Fruit fly (Drosophila melanogaster): ENCODE data around the gene PKD.

The PKD gene

DNA sequence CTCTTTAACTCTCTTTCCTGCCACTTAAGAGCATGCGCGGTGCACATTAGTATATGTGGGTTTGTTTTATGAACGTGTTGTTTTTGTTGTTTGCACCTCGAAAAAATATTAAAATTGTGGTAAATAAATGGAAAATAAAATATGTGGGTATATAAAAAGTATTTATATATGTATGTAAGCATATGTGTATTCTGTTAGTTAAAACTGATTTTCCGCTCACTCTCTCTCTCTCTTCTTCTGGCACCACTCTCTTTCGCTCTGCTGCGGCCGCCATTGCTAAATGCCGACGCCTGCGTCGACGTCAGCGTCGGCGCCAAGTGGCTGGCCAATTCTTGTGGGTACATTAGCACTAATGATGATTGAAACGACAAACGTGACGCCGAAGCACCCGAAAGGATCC, 48.9 kb downstream of the PKD start (continued):
- TF ChIP-seq cad (GFP tag; optimal IDR thresholded peaks at IDR 0.05) (no peak), Dek (tag; optimal IDR thresholded peaks at IDR 0.05) (no peak), CG2678 (tag; optimal IDR thresholded peaks at IDR 0.05) (no peak), CG11398 (GFP tag; optimal IDR thresholded peaks at IDR 0.05) (no peak), inv (GFP tag; IDR thresholded peaks at IDR 0.05; ENCODE audit: partially characterized antibody) (no peak), CG18619 (GFP tag; optimal IDR thresholded peaks at IDR 0.05) (no peak), cg (GFP tag; optimal IDR thresholded peaks at IDR 0.05) (peak; percentile 11), Spps (tag; optimal IDR thresholded peaks at IDR 0.05) (no peak), Trl (optimal IDR thresholded peaks at IDR 0.05) (peak; percentile 62 to 77), Trl (GFP tag; optimal IDR thresholded peaks at IDR 0.05) (no peak), exex (tag; optimal IDR thresholded peaks at IDR 0.05) (no peak), CG10274 (GFP tag; optimal IDR thresholded peaks at IDR 0.05) (no peak), CG1233 (GFP tag; optimal IDR thresholded peaks at IDR 0.05) (no peak), nerfin-1 (tag; optimal IDR thresholded peaks at IDR 0.05) (no peak), Awh (GFP tag; IDR thresholded peaks at IDR 0.05) (no peak), CG6254 (GFP tag; optimal IDR thresholded peaks at IDR 0.05) (no peak), CG18599 (GFP tag; optimal IDR thresholded peaks at IDR 0.05) (peak; percentile 6), CG17385 (GFP tag; optimal IDR thresholded peaks at IDR 0.05) (no peak), B-H2 (GFP tag; optimal IDR thresholded peaks at IDR 0.05) (no peak), CG10979 (tag; optimal IDR thresholded peaks at IDR 0.05) (no peak), CG32767 (GFP tag; IDR thresholded peaks at IDR 0.05) (no peak), CG9817 (tag; optimal IDR thresholded peaks at IDR 0.05) (no peak), hbn (GFP tag; IDR thresholded peaks at IDR 0.05; ENCODE audit: partially characterized antibody) (no peak), E2f1 (GFP tag; IDR thresholded peaks at IDR 0.05) (no peak), CG14667 (GFP tag; IDR thresholded peaks at IDR 0.05) (no peak), ind (GFP tag; optimal IDR thresholded peaks at IDR 0.05) (no peak), bab2 (GFP tag; optimal IDR thresholded peaks at IDR 0.05) (no peak), peb (GFP tag; IDR thresholded peaks at IDR 0.05) (no peak), CG9215 (GFP tag; IDR thresholded peaks at IDR 0.05) (no peak), CG10209 (GFP tag; optimal IDR thresholded peaks at IDR 0.05) (no peak), tio (GFP tag; optimal IDR thresholded peaks at IDR 0.05) (no peak), Max (GFP tag; optimal IDR thresholded peaks at IDR 0.05) (no peak)

DNA sequence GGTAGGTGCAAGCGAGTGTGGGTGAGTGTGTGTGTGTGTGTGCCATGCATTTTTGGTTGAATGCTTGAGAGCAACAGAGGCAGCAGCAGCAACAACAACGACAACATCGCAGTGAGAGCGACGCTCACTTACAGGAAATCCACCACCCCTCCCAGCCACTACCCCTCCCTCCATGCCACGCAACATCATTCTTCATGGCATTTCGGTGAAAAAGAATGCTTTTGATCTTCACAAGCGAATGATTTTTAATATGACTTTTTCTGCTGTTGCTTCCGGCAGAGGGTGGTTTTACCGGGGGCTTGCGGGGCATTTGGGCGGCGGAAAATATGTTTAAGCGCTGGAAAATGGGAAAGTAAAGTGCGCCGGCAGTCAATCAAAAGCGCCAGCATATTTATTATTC, 52.6 kb downstream of the PKD start:
- TF ChIP-seq Dref (GFP tag; IDR thresholded peaks at IDR 0.05) (no peak), CG14050 (GFP tag; IDR thresholded peaks at IDR 0.05) (no peak), C15 (GFP tag; IDR thresholded peaks at IDR 0.05) (no peak), CG18476 (GFP tag; optimal IDR thresholded peaks at IDR 0.05) (no peak), dysf (GFP tag; IDR thresholded peaks at IDR 0.05) (no peak), sqz (GFP tag; optimal IDR thresholded peaks at IDR 0.05) (no peak), pum (GFP tag; optimal IDR thresholded peaks at IDR 0.05) (no peak), CG17568 (GFP tag; optimal IDR thresholded peaks at IDR 0.05) (no peak), Fer3 (tag; optimal IDR thresholded peaks at IDR 0.05) (no peak), CG5953 (GFP tag; IDR thresholded peaks at IDR 0.05) (no peak), Xrp1 (GFP tag; IDR thresholded peaks at IDR 0.05) (0 out of 2 replicates have a peak, but pooled peaks have one; percentile 3), kah (GFP tag; optimal IDR thresholded peaks at IDR 0.05) (no peak), CG15514 (GFP tag; optimal IDR thresholded peaks at IDR 0.05) (no peak), br (optimal IDR thresholded peaks at IDR 0.05) (no peak), jing (GFP tag; optimal IDR thresholded peaks at IDR 0.05) (no peak), Trl (optimal IDR thresholded peaks at IDR 0.05) (peak in 1 of 2 experiments; percentile 3), Trl (GFP tag; optimal IDR thresholded peaks at IDR 0.05) (no peak), CG4360 (GFP tag; IDR thresholded peaks at IDR 0.05) (peak; percentile 51; the same call in 1 of the 2 replicates), CG2202 (tag; optimal IDR thresholded peaks at IDR 0.05) (no peak), Oli (tag; optimal IDR thresholded peaks at IDR 0.05) (no peak), CG11085 (GFP tag; IDR thresholded peaks at IDR 0.05) (no peak), Vsx1 (GFP tag; optimal IDR thresholded peaks at IDR 0.05) (no peak), CG16813 (GFP tag; IDR thresholded peaks at IDR 0.05; ENCODE audit: partially characterized antibody) (0 out of 3 replicates have a peak, but pooled peaks have one; percentile 35)
